Fruit fly (Drosophila melanogaster): ENCODE results near the gene Tmem43.

Tmem43 gene

DNA sequence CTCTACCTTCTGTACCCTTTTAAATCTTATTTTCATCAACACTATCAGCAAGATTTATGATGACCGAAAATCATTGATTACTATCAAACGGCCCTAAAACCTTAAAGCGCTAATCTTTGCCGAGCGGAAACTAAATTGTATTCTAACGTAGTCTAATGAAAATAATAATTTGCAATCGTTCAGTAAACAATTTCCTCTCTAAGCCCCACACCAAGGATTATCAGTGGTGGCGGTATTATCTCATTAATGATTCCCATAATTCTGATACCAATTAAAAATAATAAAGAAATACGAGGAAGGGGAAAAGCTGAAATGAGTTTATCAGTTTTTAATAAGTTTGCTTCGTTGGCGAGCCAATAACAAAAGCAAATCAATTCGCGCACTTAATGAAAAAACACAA, 29.0 kb upstream of the Tmem43 start:
- peak; percentile 77 for TF ChIP-seq mirr (GFP tag; optimal IDR thresholded peaks at IDR 0.05)
- peak; percentile 44 for TF ChIP-seq sug (tag; optimal IDR thresholded peaks at IDR 0.05)
- no peak for TF ChIP-seq CG8478 (optimal IDR thresholded peaks at IDR 0.05)
- peak; percentile 100 for TF ChIP-seq exex (tag; optimal IDR thresholded peaks at IDR 0.05)
- TF ChIP-seq CG11696 (GFP tag; IDR thresholded peaks at IDR 0.05): no peak
- no peak for TF ChIP-seq hth (optimal IDR thresholded peaks at IDR 0.05)
- TF ChIP-seq CG7839 (tag; optimal IDR thresholded peaks at IDR 0.05): no peak
- peak; percentile 8 for TF ChIP-seq grn (GFP tag; optimal IDR thresholded peaks at IDR 0.05)
- no peak for TF ChIP-seq CG32772 (GFP tag; IDR thresholded peaks at IDR 0.05)
- TF ChIP-seq CG1832 (GFP tag; optimal IDR thresholded peaks at IDR 0.05): no peak
- no peak for TF ChIP-seq gfzf (GFP tag; optimal IDR thresholded peaks at IDR 0.05)
- peak; percentile 2 for TF ChIP-seq CG34376 (GFP tag; optimal IDR thresholded peaks at IDR 0.05)

DNA sequence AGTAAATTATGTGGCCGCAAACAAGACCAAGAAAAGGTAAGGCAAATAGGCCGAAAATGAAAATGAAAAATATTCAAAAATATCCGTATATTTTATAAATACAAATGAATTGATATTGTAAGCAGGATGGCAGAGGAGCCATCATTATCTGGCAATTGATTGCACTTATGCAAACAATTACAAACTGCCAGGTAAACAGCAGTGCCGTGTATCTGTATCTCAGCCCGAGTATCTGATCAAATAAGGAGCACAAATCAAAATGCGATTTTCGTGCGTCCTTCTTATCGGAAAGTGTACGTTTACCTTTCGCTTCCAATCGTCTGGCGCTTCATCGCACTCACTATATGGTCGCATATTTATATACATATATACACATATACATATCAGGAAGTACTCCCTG, 28.1 kb upstream of the Tmem43 start:
- TF ChIP-seq prd (optimal IDR thresholded peaks at IDR 0.05): no peak
- 0 out of 3 replicates have a peak, but pooled peaks have one; percentile 7 for TF ChIP-seq prd (GFP tag; IDR thresholded peaks at IDR 0.05)
- TF ChIP-seq ash1 (GFP tag; optimal IDR thresholded peaks at IDR 0.05): no peak
- peak; percentile 51 for TF ChIP-seq CG9727 (GFP tag; optimal IDR thresholded peaks at IDR 0.05)
- TF ChIP-seq Hand (GFP tag; optimal IDR thresholded peaks at IDR 0.05): no peak
- TF ChIP-seq pan (optimal IDR thresholded peaks at IDR 0.05): no peak
- TF ChIP-seq pan (GFP tag; optimal IDR thresholded peaks at IDR 0.05 in 1 of 2, IDR thresholded peaks at IDR 0.05 in 1 of 2): peak in 1 of 2 experiments; percentile 15
- 0 out of 4 replicates have a peak, but pooled peaks have one; percentile 7 for TF ChIP-seq chinmo (GFP tag; IDR thresholded peaks at IDR 0.05; ENCODE audit: partially characterized antibody)
- TF ChIP-seq insv (GFP tag; optimal IDR thresholded peaks at IDR 0.05): peak in 1 of 2 experiments; percentile 42
- TF ChIP-seq sisA (GFP tag; IDR thresholded peaks at IDR 0.05): no peak
- TF ChIP-seq CG5180 (GFP tag; optimal IDR thresholded peaks at IDR 0.05): no peak
- TF ChIP-seq CG17612 (GFP tag; IDR thresholded peaks at IDR 0.05): no peak
- peak; percentile 49 for TF ChIP-seq Med (GFP tag)
- no peak for TF ChIP-seq Sry-δ (GFP tag; optimal IDR thresholded peaks at IDR 0.05)
- peak; percentile 15 for TF ChIP-seq sens (GFP tag)
- no peak for TF ChIP-seq Hr51 (GFP tag; optimal IDR thresholded peaks at IDR 0.05)
- TF ChIP-seq CG15696 (tag; optimal IDR thresholded peaks at IDR 0.05): peak; percentile 74
- TF ChIP-seq CG8944 (GFP tag; optimal IDR thresholded peaks at IDR 0.05): no peak
- TF ChIP-seq CG7839 (tag; optimal IDR thresholded peaks at IDR 0.05): no peak
- peak in 1 of 2 experiments; percentile 45 for TF ChIP-seq tll (GFP tag; optimal IDR thresholded peaks at IDR 0.05)
- no peak for TF ChIP-seq CG10654 (GFP tag; optimal IDR thresholded peaks at IDR 0.05)
- no peak for TF ChIP-seq Vsx1 (GFP tag; optimal IDR thresholded peaks at IDR 0.05)

- TF ChIP-seq chinmo (GFP tag; IDR thresholded peaks at IDR 0.05; ENCODE audit: partially characterized antibody) (0 out of 4 replicates have a peak, but pooled peaks have one; percentile 20), GATAe (GFP tag; conservative IDR thresholded peaks at IDR 0.05) (peak; percentile 73), CG10543 (GFP tag; optimal IDR thresholded peaks at IDR 0.05) (peak; percentile 67), exex (tag; optimal IDR thresholded peaks at IDR 0.05) (peak; percentile 100), grn (GFP tag; optimal IDR thresholded peaks at IDR 0.05) (peak; percentile 93), CG3163 (GFP tag; optimal IDR thresholded peaks at IDR 0.05) (no peak), sd (tag; optimal IDR thresholded peaks at IDR 0.05) (peak; percentile 64), CG2202 (tag; optimal IDR thresholded peaks at IDR 0.05) (no peak), CG18599 (GFP tag; optimal IDR thresholded peaks at IDR 0.05) (peak; percentile 41), Lim3 (GFP tag; IDR thresholded peaks at IDR 0.05) (peak; percentile 61; the same call in 1 of the 2 replicates), Mad (GFP tag; optimal IDR thresholded peaks at IDR 0.05) (no peak), CG2678 (tag; optimal IDR thresholded peaks at IDR 0.05) (peak; percentile 21), corto (GFP tag; optimal IDR thresholded peaks at IDR 0.05) (peak; percentile 49), gro (GFP tag; optimal IDR thresholded peaks at IDR 0.05) (peak; percentile 48), inv (GFP tag; IDR thresholded peaks at IDR 0.05; ENCODE audit: partially characterized antibody) (no peak), mirr (GFP tag; optimal IDR thresholded peaks at IDR 0.05) (peak; percentile 85), lab (GFP tag; optimal IDR thresholded peaks at IDR 0.05) (peak; percentile 47), sens (GFP tag) (peak; percentile 7), sug (tag; optimal IDR thresholded peaks at IDR 0.05) (peak; percentile 62), CG34376 (GFP tag; optimal IDR thresholded peaks at IDR 0.05) (peak; percentile 78), salm (tag; optimal IDR thresholded peaks at IDR 0.05) (peak; percentile 6)
These were observed 27.6 kb upstream of the Tmem43 start for dm6 chr3L:7942403-7942952.
